Fruit fly (Drosophila melanogaster) whole organism, embryonic: ENCODE measurements around the gene Nf-YC.

Experiments
- CG11696 ChIP-seq: fragments of 200-800 bp; sonication (Bioruptor generic); IDR thresholded peaks from 2 replicates; pipeline ENCODE4 v1.3.6; 2022; ENCODE audit warnings: missing biosample characterization, missing genetic modification characterization
- CG13287 ChIP-seq: fragments of 200-800 bp; sonication (Bioruptor generic); IDR thresholded peaks from 2 replicates; pipeline ENCODE4 v1.3.6; 2022; ENCODE audit warnings: missing biosample characterization, missing genetic modification characterization; ENCODE audit not compliant: partially characterized antibody
- CG14710 ChIP-seq: fragments of 200-800 bp; sonication (Bioruptor generic); optimal IDR thresholded peaks from 3 replicates; lab custom pipeline; 2019; ENCODE audit warnings: missing biosample characterization, mild to moderate bottlenecking, missing genetic modification characterization, moderate library complexity
- CG15479 ChIP-seq: fragments of 200-800 bp; sonication (Bioruptor generic); optimal IDR thresholded peaks from 3 replicates; lab custom pipeline; 2019; ENCODE audit warnings: missing biosample characterization, mild to moderate bottlenecking, missing genetic modification characterization, moderate library complexity
- CG1603 ChIP-seq: fragments of 200-800 bp; sonication (Bioruptor generic); optimal IDR thresholded peaks from 2 replicates; lab custom pipeline; 2019; ENCODE audit warnings: missing biosample characterization, mild to moderate bottlenecking, missing genetic modification characterization, moderate library complexity
- CG17359 ChIP-seq: fragments of 200-800 bp; sonication (Bioruptor generic); optimal IDR thresholded peaks from 3 replicates; lab custom pipeline; 2018; ENCODE audit warnings: missing biosample characterization, mild to moderate bottlenecking, missing genetic modification characterization, moderate library complexity
- CG17802 ChIP-seq: fragments of 200-800 bp; sonication (Bioruptor generic); optimal IDR thresholded peaks from 2 replicates; lab custom pipeline; 2018; ENCODE audit warnings: missing biosample characterization, mild to moderate bottlenecking, missing genetic modification characterization, moderate library complexity
- CG30020 ChIP-seq: fragments of 200-800 bp; optimal IDR thresholded peaks from 2 replicates; lab custom pipeline; 2019; ENCODE audit warnings: missing biosample characterization, mild to moderate bottlenecking, missing genetic modification characterization, moderate library complexity
- CG32532 ChIP-seq: fragments of 200-800 bp; sonication (Bioruptor generic); IDR thresholded peaks from 2 replicates; pipeline ENCODE4 v1.3.6; 2022; ENCODE audit warnings: missing biosample characterization, missing genetic modification characterization
- CG34224 ChIP-seq: fragments of 200-800 bp; sonication (Bioruptor generic); IDR thresholded peaks from 3 replicates; pipeline ENCODE4 v1.3.6; 2022; ENCODE audit warnings: missing biosample characterization, missing genetic modification characterization; ENCODE audit not compliant: partially characterized antibody
- CG6689 ChIP-seq: fragments of 200-800 bp; sonication (Bioruptor generic); IDR thresholded peaks from 2 replicates; pipeline ENCODE4 v1.3.6; 2022; ENCODE audit warnings: missing biosample characterization, missing genetic modification characterization
- CG7987 ChIP-seq: fragments of 200-800 bp; sonication (Bioruptor generic); optimal IDR thresholded peaks from 2 replicates; lab custom pipeline; 2018; ENCODE audit warnings: missing biosample characterization, mild to moderate bottlenecking, missing genetic modification characterization, moderate library complexity
- CG8388 ChIP-seq: fragments of 200-800 bp; sonication (Bioruptor generic); optimal IDR thresholded peaks from 2 replicates; lab custom pipeline; 2019; ENCODE audit warnings: missing biosample characterization, mild to moderate bottlenecking, missing genetic modification characterization, moderate library complexity
- Doc3 ChIP-seq: fragments of 200-800 bp; sonication (Bioruptor generic); IDR thresholded peaks from 3 replicates; pipeline ENCODE4 v1.3.6; 2022; ENCODE audit warnings: missing biosample characterization, missing genetic modification characterization; ENCODE audit not compliant: partially characterized antibody
- Dp ChIP-seq: fragments of 200-800 bp; sonication (Bioruptor generic); optimal IDR thresholded peaks from 2 replicates; lab custom pipeline; 2018; ENCODE audit warnings: missing biosample characterization, mild to moderate bottlenecking, missing genetic modification characterization, moderate library complexity
- ERR ChIP-seq: fragments of 200-800 bp; sonication (Bioruptor generic); optimal IDR thresholded peaks from 2 replicates; lab custom pipeline; 2016; ENCODE audit warnings: missing biosample characterization, missing genetic modification characterization
- Fer1 ChIP-seq: fragments of 200-800 bp; sonication (Bioruptor generic); optimal IDR thresholded peaks from 2 replicates; lab custom pipeline; 2017; ENCODE audit warnings: missing biosample characterization, mild to moderate bottlenecking, missing genetic modification characterization
- Fer3 ChIP-seq: fragments of 200-800 bp; sonication (Bioruptor generic); optimal IDR thresholded peaks from 2 replicates; lab custom pipeline; 2018; ENCODE audit warnings: missing biosample characterization, mild to moderate bottlenecking, missing genetic modification characterization, moderate library complexity
- HLH54F ChIP-seq: fragments of 200-800 bp; sonication (Bioruptor generic); optimal IDR thresholded peaks from 3 replicates; lab custom pipeline; 2016; ENCODE audit warnings: missing biosample characterization, missing genetic modification characterization
- MBD-R2 ChIP-seq: fragments of 200-800 bp; sonication (Bioruptor generic); IDR thresholded peaks from 2 replicates; pipeline ENCODE4 v1.3.6; 2022; ENCODE audit warnings: missing biosample characterization, missing genetic modification characterization
- MESR4 ChIP-seq: fragments of 200-800 bp; sonication (Bioruptor generic); optimal IDR thresholded peaks from 2 replicates; lab custom pipeline; 2018; ENCODE audit warnings: missing biosample characterization, mild to moderate bottlenecking, missing genetic modification characterization, moderate library complexity
- Mrtf ChIP-seq: fragments of 200-800 bp; sonication (Bioruptor generic); IDR thresholded peaks from 3 replicates; pipeline ENCODE4 v1.3.6; 2022; ENCODE audit warnings: missing biosample characterization, missing genetic modification characterization
- Neu2 ChIP-seq: fragments of 200-800 bp; sonication (Bioruptor generic); optimal IDR thresholded peaks from 3 replicates; lab custom pipeline; 2016; ENCODE audit warnings: missing biosample characterization, missing genetic modification characterization, borderline replicate concordance
- PHDP ChIP-seq: fragments of 200-800 bp; sonication (Bioruptor generic); optimal IDR thresholded peaks from 3 replicates; lab custom pipeline; 2018; ENCODE audit warnings: missing biosample characterization, mild to moderate bottlenecking, missing genetic modification characterization, moderate library complexity
- Spps ChIP-seq: fragments of 200-800 bp; sonication (Bioruptor generic); optimal IDR thresholded peaks from 2 replicates; lab custom pipeline; 2018; ENCODE audit warnings: missing biosample characterization, mild to moderate bottlenecking, missing genetic modification characterization
- Sry-δ ChIP-seq: fragments of 200-800 bp; sonication (Bioruptor generic); optimal IDR thresholded peaks from 2 replicates; lab custom pipeline; 2016; ENCODE audit warnings: missing biosample characterization, missing genetic modification characterization
- Trl ChIP-seq, 3 experiments: fragments of >200 bp in 2 of 3; fragments of 200-800 bp in 1 of 3; sonication (Bioruptor generic) in 1 of 3; optimal IDR thresholded peaks; 2 replicates in 1 of 3; 3 replicates in 2 of 3; lab custom pipeline; 2016 to 2017; ENCODE audit warnings: missing biosample characterization in 1 of 3, missing genetic modification characterization in 1 of 3
- ato ChIP-seq: fragments of 200-800 bp; sonication (Bioruptor generic); IDR thresholded peaks from 2 replicates; pipeline ENCODE4 v1.3.6; 2022; ENCODE audit warnings: missing biosample characterization, missing genetic modification characterization; ENCODE audit not compliant: partially characterized antibody
- dysf ChIP-seq: fragments of 200-800 bp; sonication (Bioruptor generic); IDR thresholded peaks from 3 replicates; pipeline ENCODE4 v1.3.6; 2022; ENCODE audit warnings: missing biosample characterization, missing genetic modification characterization
- gcm2 ChIP-seq: fragments of 200-800 bp; sonication (Bioruptor generic); optimal IDR thresholded peaks from 2 replicates; lab custom pipeline; 2016; ENCODE audit warnings: missing biosample characterization, missing genetic modification characterization
- gfzf ChIP-seq: fragments of 200-800 bp; sonication (Bioruptor generic); optimal IDR thresholded peaks from 2 replicates; lab custom pipeline; 2016; ENCODE audit warnings: missing biosample characterization, mild to moderate bottlenecking, missing genetic modification characterization, moderate library complexity
- hb ChIP-seq: fragments of 200-800 bp; sonication (Bioruptor generic); IDR thresholded peaks from 3 replicates; pipeline ENCODE4 v1.3.6; 2022; ENCODE audit warnings: missing biosample characterization, missing genetic modification characterization; ENCODE audit not compliant: partially characterized antibody
- hbn ChIP-seq: fragments of 200-800 bp; sonication (Bioruptor generic); IDR thresholded peaks from 2 replicates; pipeline ENCODE4 v1.3.6; 2022; ENCODE audit warnings: missing biosample characterization, missing genetic modification characterization; ENCODE audit not compliant: partially characterized antibody
- kay ChIP-seq: fragments of 200-800 bp; sonication (Bioruptor generic); optimal IDR thresholded peaks from 2 replicates; lab custom pipeline; 2016; ENCODE audit warnings: missing biosample characterization, missing genetic modification characterization
- knrl ChIP-seq: fragments of 200-800 bp; sonication (Bioruptor generic); IDR thresholded peaks from 3 replicates; pipeline ENCODE4 v1.3.6; 2022; ENCODE audit warnings: missing biosample characterization, missing genetic modification characterization; ENCODE audit not compliant: partially characterized antibody
- lab ChIP-seq: fragments of 200-800 bp; sonication (Bioruptor generic); optimal IDR thresholded peaks from 3 replicates; lab custom pipeline; 2017; ENCODE audit warnings: missing biosample characterization, missing genetic modification characterization, mild to moderate bottlenecking, moderate library complexity, missing genetic modification reagents
- lilli ChIP-seq: fragments of 200-800 bp; sonication (Bioruptor generic); optimal IDR thresholded peaks from 3 replicates; lab custom pipeline; 2016; ENCODE audit warnings: missing biosample characterization, missing genetic modification characterization
- lov ChIP-seq, 2 experiments: fragments of 200-800 bp in 1 of 2; fragments of >200 bp in 1 of 2; sonication (Bioruptor generic) in 1 of 2; IDR thresholded peaks in 1 of 2; optimal IDR thresholded peaks in 1 of 2; 2 replicates in 1 of 2; 3 replicates in 1 of 2; pipeline versions ENCODE4 v1.3.6 to Lab custom; 2017 to 2022; ENCODE audit warnings: missing biosample characterization in 1 of 2, missing genetic modification characterization in 1 of 2
- nmo ChIP-seq: fragments of 200-800 bp; sonication (Bioruptor generic); optimal IDR thresholded peaks from 2 replicates; lab custom pipeline; 2018; ENCODE audit warnings: missing biosample characterization, mild to moderate bottlenecking, missing genetic modification characterization, moderate library complexity
- onecut ChIP-seq: fragments of 200-800 bp; sonication (Bioruptor generic); IDR thresholded peaks from 2 replicates; pipeline ENCODE4 v1.3.6; 2022; ENCODE audit warnings: missing biosample characterization, missing genetic modification characterization
- sd ChIP-seq: fragments of 200-800 bp; sonication (Bioruptor generic); optimal IDR thresholded peaks from 3 replicates; lab custom pipeline; 2018; ENCODE audit warnings: missing biosample characterization, mild to moderate bottlenecking, missing genetic modification characterization, moderate library complexity
- sr ChIP-seq: fragments of 200-800 bp; sonication (Bioruptor generic); IDR thresholded peaks from 3 replicates; pipeline ENCODE4 v1.3.6; 2022; ENCODE audit warnings: missing biosample characterization, missing genetic modification characterization
- ssp ChIP-seq: fragments of 200-800 bp; sonication (Bioruptor generic); IDR thresholded peaks from 2 replicates; pipeline ENCODE4 v1.3.6; 2022; ENCODE audit warnings: missing biosample characterization, missing genetic modification characterization
- stwl ChIP-seq: fragments of 200-800 bp; sonication (Bioruptor generic); optimal IDR thresholded peaks from 3 replicates; lab custom pipeline; 2018; ENCODE audit warnings: missing biosample characterization, mild to moderate bottlenecking, missing genetic modification characterization, moderate library complexity
- zen ChIP-seq: fragments of 200-800 bp; sonication (Bioruptor generic); optimal IDR thresholded peaks from 3 replicates; lab custom pipeline; 2018; ENCODE audit warnings: missing biosample characterization, mild to moderate bottlenecking, missing genetic modification characterization, moderate library complexity

Nf-YC gene

dm6 chrX:6824203-6824602 lies 3.5 kb upstream of the Nf-YC start, which contains the start of gene nonC (continued):
- peak; percentile 27 for TF ChIP-seq nmo (GFP tag; lab: Kevin White, UChicago)
- peak; percentile 37 for TF ChIP-seq stwl (tag; lab: Kevin White, UChicago)
- TF ChIP-seq zen = peak; percentile 13
- no peak for TF ChIP-seq CG17359 (tag; lab: Kevin White, UChicago)
- TF ChIP-seq knrl (GFP tag; lab: Robert Waterston, UW) = peak; percentile 92
- peak; percentile 4 for TF ChIP-seq CG17802 (tag; lab: Kevin White, UChicago)
- TF ChIP-seq HLH54F (GFP tag; lab: Kevin White, UChicago) = no peak
- TF ChIP-seq MESR4 (GFP tag; lab: Kevin White, UChicago) = peak; percentile 62
- peak; percentile 84 for TF ChIP-seq Doc3 (GFP tag; lab: Robert Waterston, UW)
- TF ChIP-seq CG34224 (GFP tag; lab: Robert Waterston, UW) = peak; percentile 89
- TF ChIP-seq CG14710 (tag; lab: Kevin White, UChicago) = peak; percentile 57
- peak; percentile 51 for TF ChIP-seq MBD-R2
- peak; percentile 81 for TF ChIP-seq Sry-δ
- TF ChIP-seq ato = peak; percentile 65
- TF ChIP-seq onecut = no peak
- TF ChIP-seq ssp (GFP tag; lab: Robert Waterston, UW) = peak; percentile 33; the same call in 1 of the 2 replicates
- peak; percentile 51 for TF ChIP-seq gfzf (GFP tag; lab: Kevin White, UChicago)
- TF ChIP-seq hb (GFP tag; lab: Robert Waterston, UW) = peak; percentile 85
- TF ChIP-seq Dp (GFP tag; lab: Kevin White, UChicago) = peak; percentile 82
- peak; percentile 80 for TF ChIP-seq hbn (GFP tag; lab: Robert Waterston, UW)
- no peak for TF ChIP-seq lab (GFP tag; lab: Kevin White, UChicago)

- TF ChIP-seq lilli (no peak), CG30020 (tag; lab: Kevin White, UChicago) (no peak), CG15479 (GFP tag; lab: Kevin White, UChicago) (peak; percentile 52), CG11696 (GFP tag; lab: Robert Waterston, UW) (no peak), CG6689 (GFP tag; lab: Robert Waterston, UW) (no peak), lov (optimal IDR thresholded peaks at IDR 0.05; lab: Kevin White, UChicago) (no peak), lov (GFP tag; IDR thresholded peaks at IDR 0.05; lab: Robert Waterston, UW) (no peak)
Measured at dm6 chrX:6822904-6823303, 2.2 kb upstream of the Nf-YC start, which contains the start of gene Atx-1. Gene Atx-1, plus strand, starts transcription at chrX:6823204.

dm6 chrX:6813678-6814077 lies 7.0 kb downstream of the Nf-YC start, which contains the start of gene iav:
Gene iav, plus strand, starts transcription at chrX:6813978.
- no peak for TF ChIP-seq CG32532 (GFP tag; lab: Robert Waterston, UW)
- TF ChIP-seq Fer1 = no peak
- no peak for TF ChIP-seq dysf
- TF ChIP-seq, all 482 proteins: peak for 0

dm6 chrX:6805404-6805803 lies 15.3 kb downstream of the Nf-YC start:
- peak; percentile 50 for TF ChIP-seq kay (GFP tag; lab: Kevin White, UChicago)
- peak; percentile 98 for TF ChIP-seq sd
- TF ChIP-seq Spps (tag; lab: Kevin White, UChicago) = no peak
- no peak for TF ChIP-seq Mrtf (GFP tag; lab: Robert Waterston, UW)
- TF ChIP-seq gcm2 (GFP tag; lab: Kevin White, UChicago) = no peak
- no peak for TF ChIP-seq CG8388 (GFP tag; lab: Kevin White, UChicago)
- TF ChIP-seq ERR (GFP tag; lab: Kevin White, UChicago) = no peak
- peak; percentile 28 to 41 for TF ChIP-seq Trl (optimal IDR thresholded peaks at IDR 0.05; lab: Kevin White, UChicago)
- TF ChIP-seq Trl (GFP tag; optimal IDR thresholded peaks at IDR 0.05; lab: Kevin White, UChicago) = no peak
- no peak for TF ChIP-seq CG7987 (GFP tag; lab: Kevin White, UChicago)
- TF ChIP-seq CG1603 (tag; lab: Kevin White, UChicago) = no peak
- no peak for TF ChIP-seq Neu2 (GFP tag; lab: Kevin White, UChicago)
- TF ChIP-seq CG13287 (GFP tag; lab: Robert Waterston, UW) = no peak
- no peak for TF ChIP-seq sr (GFP tag; lab: Robert Waterston, UW)
- TF ChIP-seq Fer3 (tag; lab: Kevin White, UChicago) = no peak
- no peak for TF ChIP-seq PHDP (tag; lab: Kevin White, UChicago)
